Comparison of ENCODE assay signal across 5 worm cellular contexts in the genomic region with DNA sequence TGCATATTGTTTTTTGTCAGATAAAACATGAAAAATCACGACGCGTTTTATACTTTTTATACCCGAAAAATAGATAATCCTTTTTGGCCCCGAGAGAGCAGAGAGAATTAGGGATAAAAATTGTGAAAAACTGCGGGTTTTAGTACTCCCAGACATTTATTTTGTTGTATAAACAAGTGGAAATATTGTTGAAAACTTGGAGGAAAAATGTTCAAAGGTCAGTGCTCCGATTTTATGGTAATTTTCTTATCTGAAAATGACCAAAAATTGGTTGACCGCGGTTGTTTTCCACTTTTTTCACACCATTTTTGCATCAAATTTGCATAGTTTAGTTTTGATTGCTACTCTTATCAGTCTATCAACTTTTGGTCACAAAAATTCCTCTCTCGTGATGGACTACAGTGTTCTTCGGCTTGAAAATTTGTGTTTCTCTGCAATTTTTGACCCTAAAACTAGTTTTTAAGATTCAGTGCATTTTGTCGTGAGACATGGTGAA.
TF ChIP-seq lines count a peak whose summit lies in the region.

dlhd-1 (minus strand) TSS at position 51 of the 496 bp plus-strand sequence.

TF ChIP-seq in whole organism, L1 larva, 84 proteins besides CTCF, POLR2A, EP300 and RAD21:
- TF ChIP-seq ceh-63 (GFP tag; optimal IDR thresholded peaks at IDR 0.05; lab: Kevin White, UChicago) (no peak), elt-2 (tag; optimal IDR thresholded peaks at IDR 0.05; lab: Kevin White, UChicago) (peak; percentile 58), nhr-20 (tag; optimal IDR thresholded peaks at IDR 0.05; lab: Kevin White, UChicago) (peak; percentile 44), pqm-1 (tag; optimal IDR thresholded peaks at IDR 0.05; lab: Kevin White, UChicago) (no peak)

TF ChIP-seq in whole organism, L2 larva, 48 proteins besides CTCF, POLR2A, EP300 and RAD21:
- no peak for TF ChIP-seq nhr-21 (tag; optimal IDR thresholded peaks at IDR 0.05; lab: Kevin White, UChicago)
- TF ChIP-seq lsy-2 (tag; optimal IDR thresholded peaks at IDR 0.05; lab: Kevin White, UChicago): no peak
- TF ChIP-seq fos-1 (tag; optimal IDR thresholded peaks at IDR 0.05; lab: Kevin White, UChicago): peak; percentile 43
- no peak for TF ChIP-seq ceh-82 (tag; optimal IDR thresholded peaks at IDR 0.05; lab: Kevin White, UChicago)

TF ChIP-seq in whole organism, L3 larva, 47 proteins besides CTCF, POLR2A, EP300 and RAD21:
- TF ChIP-seq fkh-10 (GFP tag; optimal IDR thresholded peaks at IDR 0.05; lab: Kevin White, UChicago) (no peak), fos-1 (tag; optimal IDR thresholded peaks at IDR 0.05; lab: Kevin White, UChicago) (no peak), elt-2 (tag; optimal IDR thresholded peaks at IDR 0.05; lab: Kevin White, UChicago) (peak; percentile 65)

TF ChIP-seq in whole organism, L4 larva, 104 proteins besides CTCF, POLR2A, EP300 and RAD21:
- no peak for TF ChIP-seq D1046.2 (GFP tag; IDR thresholded peaks at IDR 0.05; lab: Robert Waterston, UW)
- TF ChIP-seq snpc-1.2 (GFP tag; IDR thresholded peaks at IDR 0.05; lab: Robert Waterston, UW): no peak
- TF ChIP-seq lin-38 (GFP tag; IDR thresholded peaks at IDR 0.05; lab: Robert Waterston, UW): no peak
- TF ChIP-seq nhr-48 (tag; optimal IDR thresholded peaks at IDR 0.05; lab: Kevin White, UChicago): no peak
- no peak for TF ChIP-seq ceh-28 (tag; optimal IDR thresholded peaks at IDR 0.05; lab: Kevin White, UChicago)
- no peak for TF ChIP-seq ceh-20 (GFP tag; IDR thresholded peaks at IDR 0.05; lab: Robert Waterston, UW)
- TF ChIP-seq dmd-6 (GFP tag; IDR thresholded peaks at IDR 0.05; lab: Robert Waterston, UW): 0 out of 2 replicates have a peak, but pooled peaks have one; percentile 26
- no peak for TF ChIP-seq vab-7 (GFP tag; IDR thresholded peaks at IDR 0.05; lab: Robert Waterston, UW)
- no peak for TF ChIP-seq lim-7 (GFP tag; IDR thresholded peaks at IDR 0.05; lab: Robert Waterston, UW)
- TF ChIP-seq pqm-1 (tag; optimal IDR thresholded peaks at IDR 0.05; lab: Kevin White, UChicago): peak; percentile 62
- TF ChIP-seq attf-4 (tag; optimal IDR thresholded peaks at IDR 0.05; lab: Kevin White, UChicago): no peak
- TF ChIP-seq php-3 (GFP tag; IDR thresholded peaks at IDR 0.05; lab: Robert Waterston, UW): 0 out of 2 replicates have a peak, but pooled peaks have one; percentile 26
- no peak for TF ChIP-seq F49E8.2 (tag; optimal IDR thresholded peaks at IDR 0.05; lab: Kevin White, UChicago; ENCODE audit: borderline replicate concordance)
- TF ChIP-seq madf-5 (GFP tag; IDR thresholded peaks at IDR 0.05; lab: Robert Waterston, UW): no peak
- TF ChIP-seq nhr-28 (tag; optimal IDR thresholded peaks at IDR 0.05; lab: Kevin White, UChicago): peak; percentile 62
- no peak for TF ChIP-seq dmd-9 (GFP tag; IDR thresholded peaks at IDR 0.05; lab: Robert Waterston, UW)
- no peak for TF ChIP-seq nhr-6 (tag; optimal IDR thresholded peaks at IDR 0.05; lab: Kevin White, UChicago)
- no peak for TF ChIP-seq egl-27 (tag; optimal IDR thresholded peaks at IDR 0.05; lab: Kevin White, UChicago)
- TF ChIP-seq hlh-11 (tag; optimal IDR thresholded peaks at IDR 0.05; lab: Kevin White, UChicago): no peak
- no peak for TF ChIP-seq daf-16 (GFP tag; optimal IDR thresholded peaks at IDR 0.05; lab: Kevin White, UChicago)
- peak; percentile 85 for TF ChIP-seq daf-16 (tag; optimal IDR thresholded peaks at IDR 0.05; lab: Kevin White, UChicago)
- TF ChIP-seq spr-1 (tag; optimal IDR thresholded peaks at IDR 0.05; lab: Kevin White, UChicago): no peak
- no peak for TF ChIP-seq lir-3 (tag; optimal IDR thresholded peaks at IDR 0.05; lab: Kevin White, UChicago)
- TF ChIP-seq hif-1 (tag; optimal IDR thresholded peaks at IDR 0.05; lab: Kevin White, UChicago): no peak
- no peak for TF ChIP-seq arid-1 (GFP tag; conservative IDR thresholded peaks at IDR 0.05; lab: Robert Waterston, UW)
- TF ChIP-seq lin-15B (tag; optimal IDR thresholded peaks at IDR 0.05; lab: Kevin White, UChicago): no peak
- no peak for TF ChIP-seq cey-2 (tag; optimal IDR thresholded peaks at IDR 0.05; lab: Kevin White, UChicago; ENCODE audit: borderline replicate concordance, insufficient read depth)
- TF ChIP-seq unc-130 (GFP tag; optimal IDR thresholded peaks at IDR 0.05; lab: Kevin White, UChicago): no peak
- no peak for TF ChIP-seq ZK546.5 (tag; optimal IDR thresholded peaks at IDR 0.05; lab: Kevin White, UChicago)
- TF ChIP-seq ama-1 (optimal IDR thresholded peaks at IDR 0.05; lab: Kevin White, UChicago): no peak

TF ChIP-seq in whole organism, young adult, 124 proteins besides CTCF, POLR2A, EP300 and RAD21:
- no peak for TF ChIP-seq attf-5 (GFP tag; optimal IDR thresholded peaks at IDR 0.05; lab: Kevin White, UChicago)
- peak; percentile 14 for TF ChIP-seq nhr-80 (tag; optimal IDR thresholded peaks at IDR 0.05; lab: Kevin White, UChicago)
TF ChIP-seq in whole organism, young adult: peak in this region for 1.
